Worm (Caenorhabditis elegans) whole organism, L2 larva: ENCODE results near the gene ptr-13.

Experiments
- C34F6.9 ChIP-seq: fragments of 150-350 bp; optimal IDR thresholded peaks from 2 replicates; lab custom pipeline; 2014; ENCODE audit warnings: missing biosample characterization, missing genetic modification characterization
- F13H6.1 ChIP-seq: sonication (generic microtip); optimal IDR thresholded peaks from 2 replicates; lab custom pipeline; 2016; ENCODE audit warnings: missing genetic modification characterization, missing compliant biosample characterization
- R02D3.7 ChIP-seq: fragments of 150-350 bp; optimal IDR thresholded peaks from 2 replicates; lab custom pipeline; 2014; ENCODE audit warnings: missing biosample characterization, missing genetic modification characterization
- Y55F3AM.14 ChIP-seq: fragments of 200-800 bp; sonication (Bioruptor generic); optimal IDR thresholded peaks from 2 replicates; lab custom pipeline; 2018; ENCODE audit warnings: mild to moderate bottlenecking, missing genetic modification characterization, missing compliant biosample characterization
- ZK546.5 ChIP-seq: sonication (generic microtip); optimal IDR thresholded peaks from 2 replicates; lab custom pipeline; 2017; ENCODE audit warnings: missing biosample characterization, missing genetic modification characterization
- alr-1 ChIP-seq: fragments of 150-350 bp; optimal IDR thresholded peaks from 2 replicates; lab custom pipeline; 2014; ENCODE audit warnings: missing biosample characterization, missing genetic modification characterization
- aly-2 ChIP-seq: fragments of 150-350 bp; optimal IDR thresholded peaks from 2 replicates; lab custom pipeline; 2014; ENCODE audit warnings: missing biosample characterization, missing genetic modification characterization
- ama-1 ChIP-seq: fragments of 150-350 bp; optimal IDR thresholded peaks from 2 replicates; lab custom pipeline; 2018; ENCODE audit warnings: inconsistent platforms
- blmp-1 ChIP-seq: sonication (generic microtip); optimal IDR thresholded peaks from 2 replicates; lab custom pipeline; 2017; ENCODE audit warnings: missing genetic modification characterization, mild to moderate bottlenecking, missing compliant biosample characterization, antibody characterized with exemption, moderate library complexity; ENCODE audit not compliant: insufficient read depth
- ceh-16 ChIP-seq: fragments of 150-350 bp; optimal IDR thresholded peaks from 2 replicates; lab custom pipeline; 2014; ENCODE audit warnings: missing biosample characterization, missing genetic modification characterization
- ceh-82 ChIP-seq: fragments of 150-350 bp; optimal IDR thresholded peaks from 2 replicates; lab custom pipeline; 2014; ENCODE audit warnings: missing biosample characterization, missing genetic modification characterization
- crh-2 ChIP-seq: sonication (generic microtip); optimal IDR thresholded peaks from 2 replicates; lab custom pipeline; 2017; ENCODE audit warnings: missing biosample characterization, missing genetic modification characterization
- dmd-4 ChIP-seq: sonication (generic microtip); optimal IDR thresholded peaks from 2 replicates; lab custom pipeline; 2017; ENCODE audit warnings: missing biosample characterization, missing genetic modification characterization
- egl-27 ChIP-seq: sonication (generic microtip); optimal IDR thresholded peaks from 3 replicates; lab custom pipeline; 2017; ENCODE audit warnings: missing biosample characterization, missing genetic modification reagents, missing genetic modification characterization
- elt-1 ChIP-seq: fragments of 150-350 bp; optimal IDR thresholded peaks from 2 replicates; lab custom pipeline; 2014; ENCODE audit warnings: missing biosample characterization, missing genetic modification characterization
- elt-3 ChIP-seq: sonication (generic microtip); optimal IDR thresholded peaks from 2 replicates; lab custom pipeline; 2017; ENCODE audit warnings: missing biosample characterization, missing genetic modification characterization
- fos-1 ChIP-seq: fragments of 150-350 bp; optimal IDR thresholded peaks from 2 replicates; lab custom pipeline; 2014; ENCODE audit warnings: missing biosample characterization, missing genetic modification characterization
- gmeb-1 ChIP-seq: fragments of 150-350 bp; optimal IDR thresholded peaks from 2 replicates; lab custom pipeline; 2014; ENCODE audit warnings: missing biosample characterization, missing genetic modification characterization
- lin-11 ChIP-seq: fragments of 150-350 bp; sonication (generic microtip); optimal IDR thresholded peaks from 2 replicates; lab custom pipeline; 2014; ENCODE audit warnings: missing biosample characterization, missing genetic modification characterization, inconsistent platforms, mixed read lengths
- lin-13 ChIP-seq: fragments of 150-350 bp; optimal IDR thresholded peaks from 2 replicates; lab custom pipeline; 2014; ENCODE audit warnings: missing biosample characterization, missing genetic modification reagents, missing genetic modification characterization
- lin-39 ChIP-seq: fragments of 150-350 bp; optimal IDR thresholded peaks from 2 replicates; lab custom pipeline; 2014; ENCODE audit warnings: missing biosample characterization, missing genetic modification reagents, missing genetic modification characterization
- lsy-2 ChIP-seq, 2 experiments: fragments of 150-350 bp in 1 of 2; sonication (generic microtip) in 1 of 2; optimal IDR thresholded peaks; 2 replicates each; lab custom pipeline; 2014 to 2017; ENCODE audit warnings: missing biosample characterization in 2 of 2, missing genetic modification characterization in 2 of 2
- mab-5 ChIP-seq: fragments of 150-350 bp; optimal IDR thresholded peaks from 2 replicates; lab custom pipeline; 2014; ENCODE audit warnings: missing biosample characterization, missing genetic modification characterization
- mbf-1 ChIP-seq: sonication (generic microtip); optimal IDR thresholded peaks from 2 replicates; lab custom pipeline; 2017; ENCODE audit warnings: missing biosample characterization, missing genetic modification characterization
- mdl-1 ChIP-seq, 2 experiments: fragments of 150-350 bp in 1 of 2; sonication (generic microtip) in 1 of 2; optimal IDR thresholded peaks; 2 replicates each; lab custom pipeline; 2017; ENCODE audit warnings: missing biosample characterization in 2 of 2, missing genetic modification characterization in 2 of 2
- nhr-10 ChIP-seq: sonication (generic microtip); optimal IDR thresholded peaks from 2 replicates; lab custom pipeline; 2017; ENCODE audit warnings: missing biosample characterization, missing genetic modification characterization
- nhr-11 ChIP-seq: fragments of 150-350 bp; optimal IDR thresholded peaks from 2 replicates; lab custom pipeline; 2014; ENCODE audit warnings: missing biosample characterization, missing genetic modification characterization
- nhr-12 ChIP-seq: fragments of 150-350 bp; optimal IDR thresholded peaks from 2 replicates; lab custom pipeline; 2014; ENCODE audit warnings: missing biosample characterization, missing genetic modification characterization
- nhr-129 ChIP-seq: fragments of 150-350 bp; optimal IDR thresholded peaks from 2 replicates; lab custom pipeline; 2014; ENCODE audit warnings: missing biosample characterization, missing genetic modification characterization
- nhr-21 ChIP-seq: fragments of 150-350 bp; optimal IDR thresholded peaks from 2 replicates; lab custom pipeline; 2014; ENCODE audit warnings: missing biosample characterization, missing genetic modification characterization
- nhr-23 ChIP-seq: fragments of 150-350 bp; optimal IDR thresholded peaks from 2 replicates; lab custom pipeline; 2014; ENCODE audit warnings: missing biosample characterization, missing genetic modification reagents, missing genetic modification characterization
- nhr-237 ChIP-seq: fragments of 150-350 bp; optimal IDR thresholded peaks from 2 replicates; lab custom pipeline; 2014; ENCODE audit warnings: missing biosample characterization, missing genetic modification characterization
- nhr-25 ChIP-seq: fragments of 150-350 bp; sonication (generic microtip); optimal IDR thresholded peaks from 3 replicates; lab custom pipeline; 2014; ENCODE audit warnings: missing biosample characterization, missing genetic modification characterization
- nhr-6 ChIP-seq: fragments of 150-350 bp; optimal IDR thresholded peaks from 2 replicates; lab custom pipeline; 2014; ENCODE audit warnings: missing biosample characterization, missing genetic modification characterization
- nhr-77 ChIP-seq: fragments of 150-350 bp; optimal IDR thresholded peaks from 2 replicates; lab custom pipeline; 2014; ENCODE audit warnings: missing biosample characterization, missing genetic modification characterization
- peb-1 ChIP-seq: fragments of 150-350 bp; optimal IDR thresholded peaks from 2 replicates; lab custom pipeline; 2014; ENCODE audit warnings: missing biosample characterization, missing genetic modification characterization
- sem-4 ChIP-seq: fragments of 150-350 bp; optimal IDR thresholded peaks from 2 replicates; lab custom pipeline; 2014; ENCODE audit warnings: missing biosample characterization, missing genetic modification reagents, missing genetic modification characterization
- skn-1 ChIP-seq: sonication (generic microtip); optimal IDR thresholded peaks from 2 replicates; lab custom pipeline; 2017; ENCODE audit warnings: missing biosample characterization, missing genetic modification characterization
- sma-3 ChIP-seq: sonication (generic microtip); optimal IDR thresholded peaks from 2 replicates; lab custom pipeline; 2016; ENCODE audit warnings: missing genetic modification reagents, missing genetic modification characterization, missing compliant biosample characterization
- sma-9 ChIP-seq, 2 experiments: fragments of 150-350 bp in 1 of 2; sonication (generic microtip) in 1 of 2; optimal IDR thresholded peaks; 2 replicates each; lab custom pipeline; 2014 to 2016; ENCODE audit warnings: missing genetic modification characterization in 2 of 2, mild to moderate bottlenecking in 1 of 2, missing biosample characterization in 1 of 2, missing compliant biosample characterization in 1 of 2, missing genetic modification reagents in 1 of 2, moderate library complexity in 1 of 2
- snpc-4 ChIP-seq: fragments of 150-350 bp; optimal IDR thresholded peaks from 2 replicates; lab custom pipeline; 2014; ENCODE audit warnings: missing biosample characterization, missing genetic modification characterization
- unc-39 ChIP-seq: fragments of 150-350 bp; optimal IDR thresholded peaks from 2 replicates; lab custom pipeline; 2014; ENCODE audit warnings: missing biosample characterization, missing genetic modification characterization
- unc-55 ChIP-seq: fragments of 150-350 bp; sonication (generic microtip); optimal IDR thresholded peaks from 3 replicates; lab custom pipeline; 2014; ENCODE audit warnings: missing biosample characterization, missing genetic modification reagents, missing genetic modification characterization
- unc-62 ChIP-seq: fragments of 150-350 bp; optimal IDR thresholded peaks from 2 replicates; lab custom pipeline; 2014; ENCODE audit warnings: missing biosample characterization, missing genetic modification reagents, missing genetic modification characterization
- zag-1 ChIP-seq: fragments of 150-350 bp; optimal IDR thresholded peaks from 2 replicates; lab custom pipeline; 2014; ENCODE audit warnings: missing biosample characterization, missing genetic modification characterization
- ztf-1 ChIP-seq: fragments of 200-800 bp; sonication (Bioruptor generic); conservative IDR thresholded peaks from 2 replicates; pipeline ENCODE4 v1.3.6; 2022; ENCODE audit warnings: missing genetic modification characterization, missing compliant biosample characterization
- ztf-11 ChIP-seq: sonication (generic microtip); optimal IDR thresholded peaks from 2 replicates; lab custom pipeline; 2017; ENCODE audit warnings: missing biosample characterization, missing genetic modification characterization
- ztf-4 ChIP-seq: fragments of 150-350 bp; optimal IDR thresholded peaks from 2 replicates; lab custom pipeline; 2014; ENCODE audit warnings: missing biosample characterization, missing genetic modification characterization

The ptr-13 gene

DNA sequence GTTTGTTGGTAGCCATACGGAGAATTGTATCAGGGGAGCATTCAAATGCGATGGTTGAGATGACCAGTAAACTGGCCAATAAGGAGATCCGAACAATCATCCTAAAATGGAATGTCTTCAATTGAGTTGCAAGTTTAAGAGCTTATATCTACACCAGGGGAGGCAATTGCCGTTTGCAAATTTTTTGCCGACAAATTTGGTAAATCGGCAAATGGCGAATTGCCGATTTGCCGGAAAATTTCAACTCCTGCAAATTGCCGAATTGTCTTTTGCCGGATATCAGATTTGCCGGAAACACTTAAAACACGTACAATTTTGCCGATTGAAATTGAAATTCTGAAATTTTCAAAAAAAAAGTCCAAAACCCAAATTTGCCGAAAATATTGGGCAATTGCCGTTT is 27.5 kb downstream of the ptr-13 start, which contains the start of gene F40F8.5:
Gene F40F8.5 (minus strand): TSS at position 101 of the 400 bp plus-strand sequence.
- TF ChIP-seq nhr-25 (tag; lab: Kevin White, UChicago) = no peak
- TF ChIP-seq elt-1 (tag; lab: Kevin White, UChicago) = no peak
- TF ChIP-seq R02D3.7 (tag; lab: Kevin White, UChicago) = no peak
- TF ChIP-seq alr-1 = no peak
- no peak for TF ChIP-seq mbf-1
- TF ChIP-seq lin-13 = no peak
- TF ChIP-seq C34F6.9 (tag; lab: Kevin White, UChicago) = no peak
- no peak for TF ChIP-seq Y55F3AM.14
- no peak for TF ChIP-seq crh-2 (tag; lab: Kevin White, UChicago)
- no peak for TF ChIP-seq gmeb-1 (tag; lab: Kevin White, UChicago)
- no peak for TF ChIP-seq aly-2 (tag; lab: Kevin White, UChicago)
- TF ChIP-seq sem-4 = no peak
- no peak for TF ChIP-seq lsy-2 (tag; optimal IDR thresholded peaks at IDR 0.05; lab: Kevin White, UChicago)
- no peak for TF ChIP-seq nhr-237 (tag; lab: Kevin White, UChicago)
- no peak for TF ChIP-seq mab-5 (tag; lab: Kevin White, UChicago)
- no peak for TF ChIP-seq zag-1

DNA sequence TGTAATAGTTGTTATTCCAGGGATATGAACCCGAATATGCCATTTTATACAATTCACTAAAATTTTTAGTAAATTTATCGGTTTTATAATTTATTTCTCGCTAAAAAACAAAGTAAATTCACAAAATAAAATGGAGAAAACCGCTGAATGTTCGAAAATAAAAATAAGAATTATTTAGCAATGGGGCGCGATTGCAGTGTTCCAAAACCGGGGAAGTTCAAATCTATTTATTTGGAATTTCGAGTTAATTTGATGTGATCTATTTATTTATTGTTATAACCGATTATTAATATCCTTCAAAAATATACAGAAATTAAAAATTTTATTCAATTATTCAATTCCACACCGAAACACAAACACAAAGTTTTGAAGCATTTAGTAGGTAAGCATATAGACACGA is 29.7 kb downstream of the ptr-13 start, which contains the start of gene F40F8.11:
Gene F40F8.11 (minus strand): TSS at position 49 of the 400 bp plus-strand sequence.
- no peak for TF ChIP-seq ceh-16 (tag; lab: Kevin White, UChicago)
- peak; percentile 18 to 77 for TF ChIP-seq lsy-2 (tag; optimal IDR thresholded peaks at IDR 0.05; lab: Kevin White, UChicago)
- no peak for TF ChIP-seq unc-62
- TF ChIP-seq unc-39 (tag; lab: Kevin White, UChicago) = no peak
- no peak for TF ChIP-seq mdl-1 (tag; optimal IDR thresholded peaks at IDR 0.05; lab: Kevin White, UChicago)
- TF ChIP-seq ztf-1 (GFP tag; lab: Robert Waterston, UW) = no peak
- no peak for TF ChIP-seq nhr-11
- no peak for TF ChIP-seq egl-27
- TF ChIP-seq mab-5 (tag; lab: Kevin White, UChicago) = peak; percentile 44
- no peak for TF ChIP-seq elt-3 (tag; lab: Kevin White, UChicago)
- TF ChIP-seq nhr-6 = no peak
- peak; percentile 60 for TF ChIP-seq C34F6.9 (tag; lab: Kevin White, UChicago)
- no peak for TF ChIP-seq aly-2 (tag; lab: Kevin White, UChicago)
- TF ChIP-seq lin-13 = peak; percentile 54
- TF ChIP-seq fos-1 (tag; lab: Kevin White, UChicago) = no peak
- TF ChIP-seq nhr-77 (tag; lab: Kevin White, UChicago) = no peak
- TF ChIP-seq elt-1 (tag; lab: Kevin White, UChicago) = no peak
- no peak for TF ChIP-seq ztf-11
- TF ChIP-seq blmp-1 (tag; lab: Kevin White, UChicago) = no peak
- no peak for TF ChIP-seq mbf-1
- no peak for TF ChIP-seq sem-4
- no peak for TF ChIP-seq skn-1 (tag; lab: Kevin White, UChicago)
- TF ChIP-seq ZK546.5 = no peak
- TF ChIP-seq ceh-82 = no peak
- TF ChIP-seq sma-9 (GFP tag; optimal IDR thresholded peaks at IDR 0.05; lab: Kevin White, UChicago) = no peak
- TF ChIP-seq sma-9 (tag; optimal IDR thresholded peaks at IDR 0.05; lab: Kevin White, UChicago) = no peak
- no peak for TF ChIP-seq nhr-12
- no peak for TF ChIP-seq nhr-10 (tag; lab: Kevin White, UChicago)
- TF ChIP-seq ztf-4 = peak; percentile 22
- no peak for TF ChIP-seq ama-1
- TF ChIP-seq nhr-237 (tag; lab: Kevin White, UChicago) = no peak
- TF ChIP-seq nhr-25 (tag; lab: Kevin White, UChicago) = peak; percentile 38
- peak; percentile 1 for TF ChIP-seq nhr-129 (tag; lab: Kevin White, UChicago)
- no peak for TF ChIP-seq Y55F3AM.14
- peak; percentile 80 for TF ChIP-seq unc-55 (GFP tag; lab: Kevin White, UChicago)
- no peak for TF ChIP-seq dmd-4 (tag; lab: Kevin White, UChicago)
- no peak for TF ChIP-seq alr-1
- no peak for TF ChIP-seq R02D3.7 (tag; lab: Kevin White, UChicago)
- no peak for TF ChIP-seq peb-1 (tag; lab: Kevin White, UChicago)
- TF ChIP-seq nhr-23 (tag; lab: Kevin White, UChicago) = no peak
- TF ChIP-seq lin-11 = no peak
- TF ChIP-seq gmeb-1 (tag; lab: Kevin White, UChicago) = peak; percentile 94
- TF ChIP-seq F13H6.1 (tag; lab: Kevin White, UChicago) = peak; percentile 15
- TF ChIP-seq zag-1 = no peak
- TF ChIP-seq lin-39 (tag; lab: Kevin White, UChicago) = no peak
- TF ChIP-seq snpc-4 (tag; lab: Kevin White, UChicago) = no peak
- TF ChIP-seq sma-3 (GFP tag; lab: Kevin White, UChicago) = no peak
- TF ChIP-seq nhr-21 = no peak
- TF ChIP-seq crh-2 (tag; lab: Kevin White, UChicago) = peak; percentile 48
